Fruit fly (Drosophila melanogaster) whole organism, larva: ENCODE measurements around the gene SH3PX1.
A peak's percentile ranks its signal among the peaks of the same experiment; 100 is the strongest.

Source experiments
- noc ChIP-seq: fragments of 200-800 bp; sonication (Bioruptor generic); optimal IDR thresholded peaks from 3 replicates; lab custom pipeline; 2019; ENCODE audit warnings: missing biosample characterization, mild to moderate bottlenecking, missing genetic modification characterization, moderate library complexity

SH3PX1 gene

DNA sequence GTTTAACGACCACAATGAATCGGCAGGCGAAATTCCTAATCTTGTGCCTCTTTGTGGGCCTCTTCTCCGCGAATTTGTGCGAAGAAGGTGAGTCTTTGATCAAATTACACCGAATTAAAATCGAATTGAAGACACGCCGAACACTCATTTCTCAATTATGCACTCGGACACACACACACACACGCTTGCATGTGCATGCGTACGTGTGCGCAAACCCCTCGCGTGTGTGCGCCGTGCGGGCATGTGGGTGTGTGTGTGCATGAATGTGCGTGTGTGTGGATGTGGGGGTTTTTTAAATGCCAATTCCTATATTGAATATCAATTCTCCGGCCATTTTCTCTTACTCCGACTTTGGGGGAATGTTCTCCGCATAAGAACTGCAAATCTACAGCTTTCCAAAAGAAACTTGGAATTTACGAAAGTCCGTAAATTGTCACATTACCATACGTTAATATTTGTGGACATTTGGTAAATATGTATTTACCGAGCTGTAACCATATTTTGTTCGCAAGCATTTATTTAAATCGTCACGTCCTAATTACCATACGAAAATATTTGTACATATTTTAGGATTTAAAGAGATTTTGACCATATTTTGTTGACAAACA lies 1.0 kb upstream of the SH3PX1 start:
- no peak for TF ChIP-seq noc

DNA sequence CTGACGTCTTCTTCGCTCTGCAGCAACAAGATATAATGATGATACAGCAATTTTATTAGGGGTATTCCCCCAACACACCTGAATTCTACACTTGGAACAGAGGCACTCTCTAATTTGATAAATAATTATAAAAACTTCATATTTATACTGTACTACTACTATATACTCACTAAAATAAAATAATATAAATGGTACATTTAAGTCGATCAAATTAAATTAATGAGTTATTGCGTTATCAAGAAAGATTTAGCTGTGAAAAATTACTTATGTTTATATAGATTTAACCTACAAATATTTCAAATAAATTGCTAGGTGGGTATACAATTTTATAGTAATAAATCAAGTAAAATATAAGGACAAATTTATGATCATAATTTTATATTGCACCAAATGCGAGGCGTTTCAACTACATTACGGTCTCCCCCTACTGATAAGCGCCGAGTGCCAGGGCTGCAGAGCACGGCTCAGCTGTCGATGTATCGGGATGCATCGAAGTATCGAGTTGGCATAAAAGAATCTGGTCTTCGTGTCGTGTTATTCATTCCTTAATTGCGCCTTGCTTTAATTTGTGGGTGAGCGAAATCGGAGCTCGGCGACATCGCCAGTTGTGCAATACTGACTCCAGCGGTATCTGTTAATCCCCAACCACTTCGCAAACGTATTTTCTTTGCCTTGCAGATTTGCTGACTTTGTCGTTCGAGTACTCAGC lies 355 bp upstream of the SH3PX1 start, which contains the start of gene vsg:
vsg (plus strand) TSS at position 497 of the 709 bp plus-strand sequence.
- TF ChIP-seq noc = peak; percentile 76

DNA sequence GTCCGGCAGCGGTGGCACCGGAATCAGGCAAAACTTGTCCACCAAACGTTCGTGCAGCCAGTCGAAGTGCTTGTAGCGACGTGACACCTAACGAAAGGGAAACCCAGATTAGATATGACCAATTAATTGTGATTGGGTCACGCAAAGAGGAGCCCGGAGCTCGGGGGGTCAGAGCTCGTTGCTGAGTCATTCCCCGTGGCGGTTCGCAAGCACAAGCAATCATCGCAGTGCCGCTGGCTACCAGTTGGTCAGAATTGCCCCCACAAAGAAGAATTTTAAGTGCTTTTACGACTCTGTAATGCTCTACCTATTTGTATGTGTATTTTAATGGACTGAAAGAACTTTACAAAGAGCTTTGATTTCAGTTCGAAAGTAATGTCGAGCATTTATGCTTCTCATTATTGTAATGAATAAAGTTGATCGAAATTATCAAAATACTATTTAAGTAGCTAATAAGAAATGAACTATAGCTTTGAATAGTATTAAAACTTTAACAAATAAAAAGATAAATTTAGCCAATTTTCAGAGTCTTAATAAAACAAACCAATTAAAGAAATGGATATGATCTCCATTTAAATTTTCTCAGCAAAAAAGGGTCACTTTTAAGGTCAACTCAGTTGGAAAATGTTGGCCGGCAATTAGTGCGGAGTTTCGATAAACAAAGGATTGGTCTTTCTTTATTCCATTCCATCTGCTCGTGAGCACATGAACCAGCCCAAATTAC lies 1.4 kb downstream of the SH3PX1 start:
- no peak for TF ChIP-seq noc

DNA sequence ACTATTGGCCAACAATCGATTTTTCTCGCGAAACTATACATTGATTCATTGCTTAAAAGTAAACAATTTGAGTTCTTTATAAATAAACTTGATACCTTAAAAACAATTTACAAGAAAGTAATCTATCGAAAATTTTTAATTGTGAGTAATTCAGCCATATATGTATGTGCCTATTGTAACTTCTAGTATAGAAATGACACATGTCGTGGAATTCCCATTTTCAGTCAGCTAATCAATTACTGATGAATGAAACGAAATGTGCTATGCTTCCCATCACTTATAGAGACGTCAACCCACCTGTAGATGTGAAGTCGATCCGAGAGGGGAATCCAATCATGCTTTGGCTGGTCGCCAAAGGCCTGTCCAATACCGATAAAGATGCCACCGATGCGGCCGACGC lies 2.4 kb downstream of the SH3PX1 start:
- no peak for TF ChIP-seq noc

DNA sequence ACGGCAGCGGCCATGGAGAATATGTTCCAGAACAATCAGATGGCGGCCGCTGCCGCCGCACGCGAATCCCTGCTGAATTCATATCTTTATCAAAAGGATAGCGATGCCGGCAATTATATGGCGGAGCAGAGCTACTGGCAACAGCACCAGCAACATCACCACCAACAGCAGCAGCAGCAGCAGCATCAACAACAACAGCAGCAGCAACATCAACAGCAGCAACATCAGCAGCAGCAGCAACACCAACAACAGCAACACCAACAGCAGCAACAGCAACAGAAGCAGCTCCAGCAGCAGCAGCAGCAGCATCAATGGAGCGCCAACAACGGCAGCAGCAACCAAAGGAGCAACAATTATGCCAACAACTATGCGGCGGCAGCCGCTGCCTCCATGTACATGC lies 4.8 kb downstream of the SH3PX1 start:
- TF ChIP-seq noc = no peak

DNA sequence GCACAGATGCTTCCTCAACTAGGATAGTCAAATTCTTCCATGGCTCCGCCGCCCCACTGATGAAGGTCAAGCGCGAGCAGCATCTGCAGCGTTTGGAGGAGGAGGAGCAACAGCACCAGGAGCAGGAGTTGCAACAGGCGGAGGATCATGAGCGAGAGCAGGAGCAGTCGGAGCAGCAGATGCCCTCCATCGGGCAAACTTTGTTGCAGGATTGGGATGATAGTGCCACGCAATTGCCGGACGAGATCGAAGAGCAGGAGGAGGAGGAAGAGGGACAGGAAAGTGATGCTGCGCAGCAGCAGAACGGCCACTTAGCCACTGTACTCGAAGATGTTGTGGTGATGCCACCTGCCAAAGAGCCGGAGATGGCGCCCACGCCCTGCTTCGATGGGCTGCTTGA lies 8.0 kb downstream of the SH3PX1 start:
- no peak for TF ChIP-seq noc

DNA sequence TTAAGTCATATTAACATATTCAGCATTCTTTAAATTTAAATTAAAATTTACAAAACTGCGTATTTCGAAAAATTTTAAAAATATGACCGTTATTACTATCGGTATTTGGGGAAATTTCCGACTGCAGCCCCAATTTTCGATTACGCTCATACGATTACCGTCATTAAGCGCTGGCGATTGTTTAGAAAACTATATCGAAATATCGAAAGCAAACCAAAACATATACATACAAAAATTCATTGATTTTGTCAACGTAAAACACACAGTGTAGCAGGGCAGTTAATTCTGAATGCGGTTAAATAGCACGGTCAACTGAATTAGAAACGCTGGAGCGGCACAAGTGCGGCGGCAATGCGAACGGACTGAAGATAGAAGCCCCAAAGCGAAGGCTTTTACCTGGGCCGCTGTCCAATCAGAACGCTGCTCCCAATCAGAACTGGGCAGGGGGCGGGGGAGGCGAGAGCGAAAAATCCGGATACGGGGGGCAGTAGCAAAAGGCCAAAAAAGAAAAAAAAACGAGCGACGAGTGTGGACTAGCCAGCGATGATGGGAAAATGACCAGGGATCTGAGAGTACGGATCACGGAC lies 9.4 kb downstream of the SH3PX1 start, which contains the start of gene CG16711:
CG16711 (plus strand) TSS at position 170 of the 587 bp plus-strand sequence.
- TF ChIP-seq noc = no peak

DNA sequence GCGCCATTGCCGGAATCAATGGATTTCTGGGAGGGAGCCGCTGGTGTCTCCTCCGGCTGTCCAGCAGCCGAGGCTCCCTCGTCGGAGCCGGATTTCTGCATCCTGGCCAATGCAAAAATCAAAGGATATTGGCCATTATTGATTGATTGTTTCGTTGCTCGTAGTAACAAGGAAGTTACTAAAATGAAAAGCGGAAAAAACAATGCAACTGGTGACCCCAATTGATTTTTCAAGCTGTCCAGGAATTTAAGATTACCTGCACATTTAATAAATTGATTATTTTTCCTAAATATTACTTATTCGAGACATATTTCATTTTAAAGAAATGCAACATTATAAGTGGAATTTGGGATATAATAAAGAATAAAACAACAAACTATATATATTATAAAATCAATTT lies 10.1 kb downstream of the SH3PX1 start, which contains the start of gene CG6761:
CG6761 (minus strand) TSS at position 101 of the 400 bp plus-strand sequence.
- no peak for TF ChIP-seq noc

DNA sequence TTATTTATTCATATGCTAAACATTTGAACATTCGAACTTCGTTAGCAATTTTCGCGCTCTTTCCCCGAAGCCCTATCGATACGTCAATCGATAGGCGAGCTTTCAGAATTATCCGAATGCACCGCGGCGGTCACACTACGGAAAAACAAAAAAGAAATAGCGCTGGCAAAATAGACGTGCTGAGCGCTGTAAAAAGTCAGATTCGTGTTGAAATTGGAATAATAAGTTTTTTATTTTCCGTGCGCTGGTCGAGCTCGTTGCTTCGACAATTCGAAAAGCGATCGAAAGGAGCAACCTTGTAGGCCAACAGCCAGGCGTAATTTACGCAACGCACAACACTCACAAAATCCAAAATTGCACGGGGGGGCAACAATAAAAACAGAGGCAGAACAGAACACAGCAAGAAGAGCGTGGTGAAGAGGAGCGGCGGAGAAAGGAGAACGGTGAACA lies 15.4 kb downstream of the SH3PX1 start, which contains the start of gene Ubc4:
Ubc4 (plus strand) TSS at position 144 of the 450 bp plus-strand sequence.
- no peak for TF ChIP-seq noc

DNA sequence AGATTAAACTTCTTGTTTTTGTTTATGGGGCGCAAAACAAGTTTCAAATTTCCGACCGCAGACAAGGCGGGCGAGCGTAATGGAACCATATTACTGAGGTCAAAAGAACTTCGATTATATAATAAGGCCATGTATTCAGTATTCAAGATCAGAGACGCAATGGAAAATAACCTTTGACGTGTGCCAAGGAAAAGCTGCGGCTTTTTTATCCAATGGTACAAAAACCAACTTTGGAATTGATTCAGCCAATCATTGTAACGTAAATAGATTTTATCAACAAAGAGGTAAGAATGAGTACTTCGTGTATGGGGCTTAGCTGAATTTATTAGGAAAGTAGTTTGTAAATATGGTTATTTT lies 16.1 kb downstream of the SH3PX1 start:
- TF ChIP-seq noc = no peak

DNA sequence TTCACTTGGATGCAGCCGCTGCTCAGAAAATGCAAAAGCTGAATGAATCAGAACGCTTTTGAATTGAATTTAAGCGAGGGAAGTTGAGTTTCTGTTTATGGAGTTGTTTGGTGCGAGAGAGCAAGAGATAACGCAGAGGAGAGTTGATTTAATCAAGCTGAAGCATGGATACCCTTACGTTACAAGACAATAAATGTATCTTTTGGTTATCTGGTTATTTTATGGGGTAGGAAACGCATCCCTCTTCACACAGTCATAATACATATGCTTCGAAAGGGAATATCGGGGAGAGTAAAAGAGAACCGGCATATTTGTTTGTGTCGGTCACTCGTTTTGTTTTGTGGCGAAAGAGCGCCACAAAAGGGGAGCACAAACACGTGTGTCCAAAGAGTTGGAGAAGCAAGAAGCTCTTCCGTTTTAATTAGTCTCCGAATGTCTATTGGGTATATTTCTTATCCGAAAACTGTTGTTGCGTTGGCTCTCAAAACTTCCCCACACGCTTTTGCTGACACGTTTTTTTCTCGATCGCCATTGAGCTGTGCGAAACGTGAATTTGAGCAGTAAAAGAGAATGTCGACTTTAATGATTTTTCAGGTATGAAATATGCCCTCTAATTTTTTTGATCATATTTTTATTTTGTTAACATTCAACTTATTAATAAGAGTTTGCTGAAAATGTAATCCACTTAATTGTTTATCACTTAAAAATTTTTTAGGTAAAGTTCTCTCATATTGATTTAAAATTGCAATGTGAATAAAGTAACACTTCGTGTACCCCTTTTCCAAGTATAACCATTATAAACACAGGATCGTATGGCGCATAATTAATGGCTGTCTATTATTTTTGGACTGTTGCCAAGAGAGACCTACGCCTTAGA lies 16.7 kb downstream of the SH3PX1 start, which contains the start of gene Prps:
Prps (minus strand) TSS at position 51 of the 877 bp plus-strand sequence.
- TF ChIP-seq noc = peak; percentile 72

DNA sequence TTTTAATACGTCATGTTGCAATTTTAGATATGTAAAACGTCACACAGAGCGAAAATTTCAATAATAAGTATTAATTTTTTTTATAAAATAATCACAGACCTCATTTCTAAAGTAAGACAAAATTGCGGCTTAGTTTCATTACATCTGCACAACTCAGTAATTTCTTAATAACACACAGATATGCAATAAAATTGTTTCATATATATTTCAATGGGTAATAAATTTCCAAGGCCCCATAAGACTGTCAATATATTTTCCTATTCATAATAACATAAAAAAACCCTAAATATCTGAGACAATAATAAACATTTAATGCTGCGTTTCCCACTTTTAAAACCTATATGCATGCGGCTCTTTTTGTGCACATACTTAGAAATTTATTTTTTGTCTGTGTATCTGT lies 18.0 kb downstream of the SH3PX1 start:
- TF ChIP-seq noc = no peak

DNA sequence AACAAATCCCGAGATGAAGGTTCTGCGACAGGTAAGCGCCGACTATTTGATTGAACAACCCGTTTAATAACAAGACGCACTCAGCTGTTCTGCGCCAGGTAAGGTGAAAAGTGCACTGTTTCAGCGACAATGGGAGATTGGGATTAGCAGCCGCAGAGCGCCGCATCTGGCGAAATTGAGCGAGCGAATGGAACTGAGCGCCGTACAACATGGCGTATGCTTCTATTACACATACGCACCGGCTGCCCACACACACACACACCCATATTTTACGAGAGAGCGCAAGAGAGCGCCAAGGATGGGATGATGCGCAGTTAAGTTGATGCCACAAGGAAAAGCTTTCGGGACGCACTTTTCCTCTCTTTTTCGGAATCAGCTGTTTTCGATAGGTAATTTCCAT lies 18.4 kb downstream of the SH3PX1 start:
- no peak for TF ChIP-seq noc

DNA sequence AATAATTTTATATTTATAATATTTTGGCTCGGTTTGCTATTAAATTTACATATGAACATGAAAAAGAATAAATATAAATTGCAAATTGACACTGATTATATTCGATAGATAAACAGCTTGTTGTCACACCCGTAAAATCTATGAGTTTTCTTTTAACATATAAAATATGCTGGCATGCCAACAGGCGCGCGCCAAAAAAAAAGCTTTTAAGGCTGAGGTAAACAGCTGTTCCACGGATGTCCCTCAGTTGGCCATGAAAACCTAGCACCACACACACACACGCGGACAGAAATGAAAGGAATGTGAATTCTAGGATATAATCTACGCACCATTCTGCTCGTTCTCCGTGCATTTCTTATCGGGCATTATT lies 18.8 kb downstream of the SH3PX1 start:
- no peak for TF ChIP-seq noc

DNA sequence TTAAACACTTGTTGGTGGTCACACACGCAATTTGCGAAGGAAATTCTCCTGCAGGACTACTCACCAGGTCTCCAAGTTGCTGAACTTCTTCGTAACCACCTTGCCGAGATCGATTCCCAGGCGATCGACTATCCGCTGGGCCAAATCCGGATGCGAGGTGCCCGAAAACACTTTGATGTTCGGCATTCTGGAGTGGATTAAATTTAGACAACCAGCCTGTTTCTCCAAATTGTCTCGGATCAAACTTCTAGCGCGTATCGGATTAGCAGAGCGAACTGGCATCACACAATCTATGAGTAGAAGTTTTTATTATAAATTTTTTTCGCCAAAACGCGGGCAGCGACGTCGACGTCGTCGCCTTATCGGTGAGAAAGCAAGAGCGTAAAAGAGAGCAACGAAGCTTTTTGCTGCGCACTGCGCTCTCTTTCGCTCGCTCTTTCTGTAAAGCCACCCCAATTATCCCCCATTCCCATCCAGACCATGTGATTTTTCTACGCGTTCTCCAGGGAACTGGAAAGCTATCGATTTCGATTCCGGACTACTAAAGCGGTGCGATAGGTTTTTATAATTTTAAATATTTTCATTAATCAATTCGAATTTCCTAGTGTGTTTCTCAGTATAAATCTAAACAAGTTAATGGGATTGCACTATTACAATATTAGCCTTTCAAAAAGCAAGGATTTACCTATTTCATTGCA lies 19.3 kb downstream of the SH3PX1 start:
- TF ChIP-seq noc = no peak
